Worm (Caenorhabditis elegans) whole organism, midembryonic: Measurements from ENCODE around the gene str-231.

Experiments
- T22C8.4 ChIP-seq: fragments of 200-800 bp; sonication (Bioruptor generic); IDR thresholded peaks from 2 replicates; pipeline ENCODE4 v1.3.6; 2022; ENCODE audit warnings: missing genetic modification characterization, missing compliant biosample characterization
- cog-1 ChIP-seq: sonication (generic microtip); optimal IDR thresholded peaks from 2 replicates; lab custom pipeline; 2016; ENCODE audit warnings: missing genetic modification characterization, missing compliant biosample characterization
- flt-1 ChIP-seq: fragments of 200-800 bp; sonication (Bioruptor generic); IDR thresholded peaks from 2 replicates; pipeline ENCODE4 v1.3.6; 2022; ENCODE audit warnings: missing genetic modification characterization, missing compliant biosample characterization
- klf-2 ChIP-seq: fragments of 200-800 bp; sonication (Bioruptor generic); conservative IDR thresholded peaks from 2 replicates; pipeline ENCODE4 v1.3.6; 2022; ENCODE audit warnings: missing genetic modification reagents, missing genetic modification characterization, missing compliant biosample characterization
- med-1 ChIP-seq: sonication (generic microtip); optimal IDR thresholded peaks from 2 replicates; lab custom pipeline; 2017; ENCODE audit warnings: missing genetic modification characterization, mild to moderate bottlenecking, missing compliant biosample characterization, antibody characterized with exemption, missing genetic modification reagents; ENCODE audit not compliant: insufficient read depth
- tab-1 ChIP-seq: fragments of 200-800 bp; sonication (Bioruptor generic); IDR thresholded peaks from 2 replicates; pipeline ENCODE4 v1.3.6; 2022; ENCODE audit warnings: missing genetic modification characterization, missing compliant biosample characterization
- ztf-23 ChIP-seq: fragments of 200-800 bp; sonication (Bioruptor generic); IDR thresholded peaks from 2 replicates; pipeline ENCODE4 v1.3.6; 2022; ENCODE audit warnings: missing genetic modification reagents, missing genetic modification characterization, missing compliant biosample characterization
- ztf-29 ChIP-seq: fragments of 200-800 bp; sonication (Bioruptor generic); IDR thresholded peaks from 2 replicates; pipeline ENCODE4 v1.3.6; 2022; ENCODE audit warnings: missing genetic modification reagents, missing genetic modification characterization, missing compliant biosample characterization

ce11 chrV:16047052-16047451 is 39.6 kb upstream of the str-231 start:
- TF ChIP-seq cog-1 (tag; lab: Kevin White, UChicago) (no peak), tab-1 (no peak), flt-1 (GFP tag; lab: Robert Waterston, UW) (no peak), med-1 (GFP tag; lab: Kevin White, UChicago) (no peak), ztf-29 (GFP tag; lab: Robert Waterston, UW) (no peak), ztf-23 (GFP tag; lab: Robert Waterston, UW) (no peak), klf-2 (GFP tag; lab: Robert Waterston, UW) (no peak), T22C8.4 (GFP tag; lab: Robert Waterston, UW) (no peak)
